Worm (Caenorhabditis elegans): ENCODE measurements around the gene lgc-25.

lgc-25 gene

DNA sequence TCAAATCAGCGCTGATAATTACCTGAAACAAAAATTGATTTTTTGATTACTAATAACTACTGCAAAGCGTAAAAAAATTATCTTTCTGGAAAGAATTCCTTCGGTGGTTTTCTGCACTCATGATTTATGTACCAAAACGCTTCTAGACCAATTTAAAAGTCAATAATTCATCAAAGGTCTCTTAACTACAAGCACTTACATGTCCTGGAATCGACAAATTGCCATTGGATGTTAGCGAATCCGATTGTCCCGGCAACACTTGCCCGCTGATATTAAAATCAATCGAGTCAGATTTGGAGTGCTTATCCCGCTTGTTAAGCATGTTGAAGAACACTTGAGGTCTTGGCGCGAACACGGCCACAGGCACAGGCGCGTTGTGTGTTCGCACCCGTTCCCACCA, 3.6 kb upstream of the lgc-25 start:
- no peak for TF ChIP-seq ztf-1 (GFP tag; conservative IDR thresholded peaks at IDR 0.05)
- TF ChIP-seq nhr-12 (tag; optimal IDR thresholded peaks at IDR 0.05) = no peak
- TF ChIP-seq crh-2 (tag; optimal IDR thresholded peaks at IDR 0.05) = no peak
- no peak for TF ChIP-seq nhr-6 (tag; optimal IDR thresholded peaks at IDR 0.05)
- no peak for TF ChIP-seq blmp-1 (tag; optimal IDR thresholded peaks at IDR 0.05; ENCODE audit: insufficient read depth)
- TF ChIP-seq sem-4 (tag; optimal IDR thresholded peaks at IDR 0.05) = no peak
- TF ChIP-seq mab-5 (tag; optimal IDR thresholded peaks at IDR 0.05) = no peak
- TF ChIP-seq ceh-82 (tag; optimal IDR thresholded peaks at IDR 0.05) = no peak
- no peak for TF ChIP-seq elt-3 (tag; optimal IDR thresholded peaks at IDR 0.05)
- no peak for TF ChIP-seq Y55F3AM.14 (GFP tag; optimal IDR thresholded peaks at IDR 0.05)
- no peak for TF ChIP-seq unc-39 (tag; optimal IDR thresholded peaks at IDR 0.05)
- TF ChIP-seq nhr-10 (tag; optimal IDR thresholded peaks at IDR 0.05) = no peak
- TF ChIP-seq nhr-25 (tag; optimal IDR thresholded peaks at IDR 0.05) = no peak
- no peak for TF ChIP-seq F13H6.1 (tag; optimal IDR thresholded peaks at IDR 0.05)
- TF ChIP-seq nhr-129 (tag; optimal IDR thresholded peaks at IDR 0.05) = no peak
- TF ChIP-seq egl-27 (tag; optimal IDR thresholded peaks at IDR 0.05) = no peak
- no peak for TF ChIP-seq lin-13 (GFP tag; optimal IDR thresholded peaks at IDR 0.05)
- TF ChIP-seq gmeb-1 (tag; optimal IDR thresholded peaks at IDR 0.05) = no peak

DNA sequence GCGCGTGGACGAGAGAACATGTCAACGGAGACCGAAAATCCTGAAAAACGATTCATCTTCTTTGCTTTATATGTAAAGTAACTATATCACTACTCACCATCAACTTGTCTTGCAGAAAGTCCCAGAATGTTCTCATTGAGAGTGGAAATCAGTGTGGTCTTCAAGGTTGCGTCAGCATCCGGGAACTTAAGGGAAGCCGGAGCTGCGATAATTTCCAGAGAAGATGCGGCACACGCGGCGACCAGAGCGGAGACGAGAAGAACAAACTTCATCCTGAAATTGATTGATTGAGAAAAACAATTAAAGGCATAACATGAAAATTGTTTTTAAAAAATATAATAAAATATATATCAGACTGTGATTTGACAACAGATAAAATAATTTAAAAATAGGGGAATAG, 2.7 kb upstream of the lgc-25 start, which contains the start of gene vha-20:
TSS of gene vha-20 (minus strand) at position 273 of the 400 bp plus-strand sequence.
- peak; percentile 51 for TF ChIP-seq ama-1 (optimal IDR thresholded peaks at IDR 0.05)
- no peak for TF ChIP-seq lin-39 (tag; optimal IDR thresholded peaks at IDR 0.05)
- no peak for TF ChIP-seq alr-1 (tag; optimal IDR thresholded peaks at IDR 0.05)

- no peak for TF ChIP-seq nhr-237 (tag; optimal IDR thresholded peaks at IDR 0.05)
- TF ChIP-seq nhr-12 (tag; optimal IDR thresholded peaks at IDR 0.05) = no peak
- no peak for TF ChIP-seq skn-1 (tag; optimal IDR thresholded peaks at IDR 0.05)
- TF ChIP-seq nhr-21 (tag; optimal IDR thresholded peaks at IDR 0.05) = no peak
- no peak for TF ChIP-seq sma-9 (GFP tag; optimal IDR thresholded peaks at IDR 0.05)
- TF ChIP-seq sma-9 (tag; optimal IDR thresholded peaks at IDR 0.05) = no peak
- no peak for TF ChIP-seq ZK546.5 (tag; optimal IDR thresholded peaks at IDR 0.05)
- TF ChIP-seq ztf-4 (tag; optimal IDR thresholded peaks at IDR 0.05) = no peak
- TF ChIP-seq sma-3 (GFP tag; optimal IDR thresholded peaks at IDR 0.05) = no peak
- no peak for TF ChIP-seq mdl-1 (tag; optimal IDR thresholded peaks at IDR 0.05)
- TF ChIP-seq ceh-82 (tag; optimal IDR thresholded peaks at IDR 0.05) = no peak
- no peak for TF ChIP-seq mbf-1 (tag; optimal IDR thresholded peaks at IDR 0.05)
- no peak for TF ChIP-seq fos-1 (tag; optimal IDR thresholded peaks at IDR 0.05)
- no peak for TF ChIP-seq elt-3 (tag; optimal IDR thresholded peaks at IDR 0.05)
Observed at ce11 chrX:14156913-14157312, 4.6 kb downstream of the lgc-25 start, which contains the start of gene ceh-90. Gene ceh-90, minus strand, starts transcription at chrX:14157013.

ce11 chrX:14152644-14153043, 8.9 kb downstream of the lgc-25 start:
- TF ChIP-seq ztf-4 (tag; optimal IDR thresholded peaks at IDR 0.05) (no peak), sma-3 (GFP tag; optimal IDR thresholded peaks at IDR 0.05) (no peak), nhr-12 (tag; optimal IDR thresholded peaks at IDR 0.05) (no peak), R02D3.7 (tag; optimal IDR thresholded peaks at IDR 0.05) (no peak), zag-1 (tag; optimal IDR thresholded peaks at IDR 0.05) (no peak), ZK546.5 (tag; optimal IDR thresholded peaks at IDR 0.05) (no peak), unc-39 (tag; optimal IDR thresholded peaks at IDR 0.05) (no peak), ceh-82 (tag; optimal IDR thresholded peaks at IDR 0.05) (no peak)

- TF ChIP-seq unc-39 (tag; optimal IDR thresholded peaks at IDR 0.05) = no peak
Observed at ce11 chrX:14147400-14147799, 14.1 kb downstream of the lgc-25 start, which contains the start of gene akt-2. Gene akt-2, plus strand, starts transcription at chrX:14147700.

ce11 chrX:14146740-14147140, 14.8 kb downstream of the lgc-25 start:
- TF ChIP-seq aly-2 (tag; optimal IDR thresholded peaks at IDR 0.05) = no peak
- peak; percentile 50 for TF ChIP-seq ztf-4 (tag; optimal IDR thresholded peaks at IDR 0.05)
- TF ChIP-seq F13H6.1 (tag; optimal IDR thresholded peaks at IDR 0.05) = peak; percentile 78
- peak; percentile 87 for TF ChIP-seq nhr-25 (tag; optimal IDR thresholded peaks at IDR 0.05)
- TF ChIP-seq nhr-21 (tag; optimal IDR thresholded peaks at IDR 0.05) = peak; percentile 80
- no peak for TF ChIP-seq nhr-11 (tag; optimal IDR thresholded peaks at IDR 0.05)
- no peak for TF ChIP-seq unc-39 (tag; optimal IDR thresholded peaks at IDR 0.05)
- peak; percentile 80 for TF ChIP-seq fos-1 (tag; optimal IDR thresholded peaks at IDR 0.05)
- peak; percentile 41 for TF ChIP-seq lin-11 (tag; optimal IDR thresholded peaks at IDR 0.05)
- no peak for TF ChIP-seq ztf-11 (tag; optimal IDR thresholded peaks at IDR 0.05)
- TF ChIP-seq mdl-1 (tag; optimal IDR thresholded peaks at IDR 0.05) = peak in 1 of 2 experiments; percentile 69
- TF ChIP-seq unc-55 (GFP tag; optimal IDR thresholded peaks at IDR 0.05) = peak; percentile 70
- peak; percentile 3 for TF ChIP-seq ceh-82 (tag; optimal IDR thresholded peaks at IDR 0.05)
- TF ChIP-seq peb-1 (tag; optimal IDR thresholded peaks at IDR 0.05) = peak; percentile 55
- peak; percentile 58 for TF ChIP-seq egl-27 (tag; optimal IDR thresholded peaks at IDR 0.05)
- TF ChIP-seq lsy-2 (tag; optimal IDR thresholded peaks at IDR 0.05) = peak; percentile 33 to 80
- no peak for TF ChIP-seq ZK546.5 (tag; optimal IDR thresholded peaks at IDR 0.05)
- TF ChIP-seq C34F6.9 (tag; optimal IDR thresholded peaks at IDR 0.05) = peak; percentile 89
- peak; percentile 68 for TF ChIP-seq sem-4 (tag; optimal IDR thresholded peaks at IDR 0.05)
- TF ChIP-seq nhr-6 (tag; optimal IDR thresholded peaks at IDR 0.05) = peak; percentile 69
- peak; percentile 49 for TF ChIP-seq Y55F3AM.14 (GFP tag; optimal IDR thresholded peaks at IDR 0.05)
- peak; percentile 49 for TF ChIP-seq zag-1 (tag; optimal IDR thresholded peaks at IDR 0.05)
- peak; percentile 63 for TF ChIP-seq ama-1 (optimal IDR thresholded peaks at IDR 0.05)
- no peak for TF ChIP-seq nhr-237 (tag; optimal IDR thresholded peaks at IDR 0.05)
- no peak for TF ChIP-seq R02D3.7 (tag; optimal IDR thresholded peaks at IDR 0.05)
- TF ChIP-seq mbf-1 (tag; optimal IDR thresholded peaks at IDR 0.05) = no peak
